Worm (Caenorhabditis elegans): ENCODE measurements around the gene rab-19.

The rab-19 gene

DNA sequence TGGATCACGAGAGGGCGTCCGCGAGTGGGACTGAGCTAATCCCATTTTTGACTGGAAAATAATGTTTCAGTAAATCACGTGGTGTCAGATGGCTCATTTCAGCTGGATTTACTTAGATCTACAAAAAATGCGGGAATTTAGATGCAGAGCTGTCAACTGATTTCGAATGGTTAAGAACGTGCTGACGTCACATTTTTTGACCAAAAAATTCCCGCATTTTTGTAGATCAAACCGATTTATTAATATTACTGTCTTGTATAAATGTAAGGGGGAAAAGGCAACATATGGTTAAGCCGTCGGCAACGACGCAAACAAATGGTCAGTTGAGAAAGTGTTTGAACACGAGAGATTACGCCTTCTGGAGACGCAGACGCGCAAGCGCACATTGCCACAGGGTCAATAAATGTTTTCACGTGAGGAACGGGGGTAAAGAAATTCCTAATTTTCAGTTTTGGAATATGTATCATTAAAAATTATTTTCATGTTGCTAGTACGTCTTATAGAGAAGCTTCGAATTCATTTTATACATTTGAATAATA is 28.7 kb upstream of the rab-19 start, which contains the start of gene gcl-1:
Gene gcl-1 (minus strand): TSS at position 51 of the 539 bp plus-strand sequence.
- TF ChIP-seq pha-4 (tag; optimal IDR thresholded peaks at IDR 0.05), result peak; percentile 31
- peak; percentile 7 for TF ChIP-seq hlh-1 (tag; optimal IDR thresholded peaks at IDR 0.05)
- TF ChIP-seq ces-1 (GFP tag; optimal IDR thresholded peaks at IDR 0.05), result peak; percentile 17
- no peak for TF ChIP-seq lin-32 (GFP tag; optimal IDR thresholded peaks at IDR 0.05)
- TF ChIP-seq ztf-11 (tag; optimal IDR thresholded peaks at IDR 0.05), result no peak
- TF ChIP-seq ceh-83 (GFP tag; optimal IDR thresholded peaks at IDR 0.05), result no peak
- TF ChIP-seq cnd-1 (tag; optimal IDR thresholded peaks at IDR 0.05), result peak; percentile 3

DNA sequence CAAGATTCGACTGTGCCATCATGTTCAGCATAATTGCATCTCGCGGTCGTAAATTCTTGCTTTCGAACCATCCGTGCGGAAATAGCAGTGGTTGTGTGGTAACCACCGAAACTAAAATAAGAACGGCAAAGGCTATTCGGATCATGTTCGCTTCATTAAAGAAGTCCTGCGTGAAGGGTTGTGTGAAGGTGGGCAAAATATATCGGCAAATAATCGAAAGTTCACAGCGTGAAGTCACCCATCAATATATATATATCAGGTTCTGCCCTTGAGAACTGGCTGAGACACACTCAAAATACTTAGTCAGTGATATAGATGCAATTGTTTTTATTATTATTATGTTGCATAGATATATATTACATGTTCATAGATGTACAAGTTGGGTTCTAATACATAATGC is 23.8 kb upstream of the rab-19 start, which contains the start of gene Y62E10A.19:
Gene Y62E10A.19 (minus strand): TSS at position 289 of the 400 bp plus-strand sequence.
- TF ChIP-seq sptf-1 (tag; optimal IDR thresholded peaks at IDR 0.05) (no peak), nhr-12 (tag; optimal IDR thresholded peaks at IDR 0.05) (no peak), elt-1 (tag; optimal IDR thresholded peaks at IDR 0.05; ENCODE audit: borderline replicate concordance, insufficient read depth) (no peak), blmp-1 (tag; optimal IDR thresholded peaks at IDR 0.05) (peak; percentile 7), hlh-1 (tag; optimal IDR thresholded peaks at IDR 0.05) (no peak), M03D4.4 (tag; optimal IDR thresholded peaks at IDR 0.05) (no peak), ztf-11 (tag; optimal IDR thresholded peaks at IDR 0.05) (no peak), snpc-4 (tag; optimal IDR thresholded peaks at IDR 0.05) (no peak), ces-1 (GFP tag; optimal IDR thresholded peaks at IDR 0.05) (no peak)

DNA sequence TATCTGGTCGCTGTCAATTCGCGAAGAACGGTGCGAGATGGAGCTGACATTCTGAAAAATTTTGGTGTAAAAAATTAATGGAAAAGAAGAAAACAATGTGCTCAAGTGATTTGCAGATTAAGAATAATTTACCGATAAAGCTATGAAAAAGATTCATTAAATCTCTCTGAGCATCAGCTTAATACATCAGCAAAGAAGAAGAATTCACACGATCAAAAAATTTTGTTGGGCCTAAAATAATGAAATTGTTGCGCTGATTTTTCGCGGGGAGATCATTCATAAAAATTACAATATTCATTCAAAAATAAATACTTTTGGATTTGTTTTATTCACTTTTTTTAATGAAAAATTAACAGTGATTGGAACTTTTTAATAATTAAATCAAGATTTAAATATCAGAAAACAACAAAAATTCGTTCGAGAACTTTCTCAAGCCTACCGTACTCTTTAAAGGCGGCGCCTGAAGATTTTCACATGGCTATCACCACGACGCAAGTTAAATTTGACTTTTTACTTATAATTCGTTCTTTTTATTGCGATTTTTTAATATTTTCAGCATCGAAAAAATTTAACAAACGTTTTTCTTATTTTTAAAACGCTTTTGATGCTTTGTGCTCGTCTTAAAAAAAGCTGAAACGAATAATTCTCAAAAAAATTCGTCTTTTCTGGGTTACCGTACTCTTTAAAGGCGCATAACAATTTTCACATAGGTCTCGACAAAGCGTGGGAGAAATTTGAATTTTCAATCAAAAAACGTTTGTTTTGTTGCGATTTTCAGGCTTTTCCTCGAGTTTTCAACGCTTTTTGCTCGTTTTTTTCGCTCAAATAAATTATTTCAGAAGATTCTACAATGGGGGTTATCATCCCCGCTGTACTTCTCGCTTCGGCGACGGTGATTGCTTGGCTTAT is 16.5 kb upstream of the rab-19 start, which contains the start of the genes memi-2 and cyp-31A5:
Gene memi-2 (minus strand): TSS at position 51 of the 909 bp plus-strand sequence.
Gene cyp-31A5 (plus strand): TSS at position 834 of the 909 bp plus-strand sequence.
- TF ChIP-seq lin-13 (tag; optimal IDR thresholded peaks at IDR 0.05) (no peak), tbx-8 (GFP tag; optimal IDR thresholded peaks at IDR 0.05) (no peak), unc-120 (tag; optimal IDR thresholded peaks at IDR 0.05; ENCODE audit: poor library complexity, severe bottlenecking) (no peak), ceh-43 (GFP tag; optimal IDR thresholded peaks at IDR 0.05) (no peak), mls-2 (tag; optimal IDR thresholded peaks at IDR 0.05) (no peak), lsy-2 (tag; optimal IDR thresholded peaks at IDR 0.05) (no peak), ceh-83 (GFP tag; optimal IDR thresholded peaks at IDR 0.05) (no peak), cnd-1 (tag; optimal IDR thresholded peaks at IDR 0.05) (no peak), flh-1 (GFP tag; optimal IDR thresholded peaks at IDR 0.05) (no peak), ceh-39 (tag; optimal IDR thresholded peaks at IDR 0.05) (no peak), unc-62 (GFP tag; optimal IDR thresholded peaks at IDR 0.05) (no peak), mab-5 (tag; optimal IDR thresholded peaks at IDR 0.05) (no peak)

DNA sequence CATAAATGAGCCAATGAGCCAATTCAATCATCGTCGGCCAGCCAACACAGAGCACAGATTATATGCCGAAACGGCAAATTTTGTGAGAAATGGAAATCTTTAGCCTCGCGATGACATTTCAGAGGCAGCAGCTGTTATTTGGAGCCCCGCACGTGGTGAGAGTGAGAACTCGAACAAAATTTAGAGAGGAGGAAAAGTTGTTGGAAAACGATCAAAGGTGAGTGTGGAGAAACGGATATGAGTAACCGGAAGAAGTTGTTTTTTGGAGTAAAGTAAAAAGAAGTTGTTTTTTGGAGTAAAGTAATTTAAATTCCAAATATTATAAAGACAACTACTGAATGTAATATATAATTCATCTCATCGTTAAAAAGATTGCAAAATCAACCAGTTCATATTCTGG is 14.5 kb upstream of the rab-19 start, which contains the start of gene Y62E10A.13:
Gene Y62E10A.13 (minus strand): TSS at position 326 of the 400 bp plus-strand sequence.
- TF ChIP-seq hlh-1 (tag; optimal IDR thresholded peaks at IDR 0.05), result no peak

DNA sequence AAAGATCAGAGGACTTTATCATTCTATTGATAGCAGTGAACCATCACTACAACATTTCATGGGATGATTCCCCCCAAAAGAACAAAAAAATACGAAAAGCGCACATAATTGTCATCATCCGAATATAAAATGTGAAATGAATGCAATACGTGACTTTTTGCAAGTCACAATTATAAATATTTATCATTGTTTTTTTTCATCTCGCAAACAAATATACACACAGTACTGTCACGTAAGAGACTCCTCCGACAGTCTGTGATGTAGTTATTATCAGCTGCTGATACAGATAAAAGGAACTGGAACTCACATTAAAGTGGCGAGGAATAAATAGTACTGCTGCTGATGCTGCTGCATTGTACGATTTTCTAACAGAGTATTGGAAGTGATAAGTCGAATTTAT is 12.2 kb upstream of the rab-19 start:
- no peak for TF ChIP-seq unc-62 (GFP tag; optimal IDR thresholded peaks at IDR 0.05)
- TF ChIP-seq ham-2 (GFP tag; optimal IDR thresholded peaks at IDR 0.05), result no peak
- no peak for TF ChIP-seq mep-1 (tag; optimal IDR thresholded peaks at IDR 0.05)
- TF ChIP-seq ceh-83 (GFP tag; optimal IDR thresholded peaks at IDR 0.05), result no peak
- no peak for TF ChIP-seq nhr-28 (tag; optimal IDR thresholded peaks at IDR 0.05)
- TF ChIP-seq lin-32 (GFP tag; optimal IDR thresholded peaks at IDR 0.05), result no peak
- TF ChIP-seq flh-1 (GFP tag; optimal IDR thresholded peaks at IDR 0.05), result no peak
- TF ChIP-seq drap-1 (GFP tag; optimal IDR thresholded peaks at IDR 0.05), result no peak
- no peak for TF ChIP-seq nhr-237 (tag; optimal IDR thresholded peaks at IDR 0.05)

DNA sequence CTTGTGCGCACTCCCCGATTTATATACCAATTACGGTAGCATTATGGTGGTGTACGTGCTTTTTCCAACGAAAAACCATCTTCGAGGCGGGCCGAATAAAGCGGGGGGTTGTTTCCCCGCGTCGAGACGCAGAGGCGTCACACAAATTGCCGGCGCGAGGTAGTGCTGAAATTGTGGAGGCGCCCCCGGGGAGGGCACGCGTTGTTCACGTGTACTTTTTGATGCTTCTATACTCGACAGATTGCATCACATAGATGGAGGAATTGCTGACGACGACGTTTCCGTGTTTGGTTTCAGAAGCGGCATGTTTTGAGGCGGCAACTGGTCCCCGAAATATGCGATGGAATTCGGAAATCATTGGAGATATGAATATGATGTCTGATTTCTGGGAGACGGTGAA is 11.1 kb upstream of the rab-19 start:
- peak; percentile 27 for TF ChIP-seq nhr-237 (tag; optimal IDR thresholded peaks at IDR 0.05)
- TF ChIP-seq unc-120 (tag; optimal IDR thresholded peaks at IDR 0.05; ENCODE audit: poor library complexity, severe bottlenecking), result peak; percentile 62
- peak; percentile 57 for TF ChIP-seq ces-1 (GFP tag; optimal IDR thresholded peaks at IDR 0.05)
- peak; percentile 30 for TF ChIP-seq ham-2 (GFP tag; optimal IDR thresholded peaks at IDR 0.05)
- peak; percentile 37 for TF ChIP-seq unc-62 (GFP tag; optimal IDR thresholded peaks at IDR 0.05)
- TF ChIP-seq elt-1 (tag; optimal IDR thresholded peaks at IDR 0.05; ENCODE audit: borderline replicate concordance, insufficient read depth), result peak; percentile 60
- no peak for TF ChIP-seq unc-39 (tag; optimal IDR thresholded peaks at IDR 0.05)
- TF ChIP-seq elt-3 (tag; optimal IDR thresholded peaks at IDR 0.05), result peak; percentile 35
- no peak for TF ChIP-seq ceh-83 (GFP tag; optimal IDR thresholded peaks at IDR 0.05)
